Worm (Caenorhabditis elegans) whole organism, L4 larva: ENCODE data around the gene F01D5.2.

ENCODE experiments used
- R02D3.7 ChIP-seq: fragments of 150-350 bp; sonication (generic microtip); optimal IDR thresholded peaks from 3 replicates; lab custom pipeline; 2014; ENCODE audit warnings: missing biosample characterization, missing genetic modification characterization
- T26A8.4 ChIP-seq: fragments of 200-800 bp; sonication (Bioruptor generic); IDR thresholded peaks from 2 replicates; pipeline ENCODE4 v1.3.6; 2022; ENCODE audit warnings: missing genetic modification characterization, missing compliant biosample characterization
- aha-1 ChIP-seq: fragments of 150-350 bp; peaks from one replicate; lab custom pipeline; 2014; ENCODE audit warnings: missing biosample characterization, missing genetic modification characterization
- aly-2 ChIP-seq: sonication (generic microtip); optimal IDR thresholded peaks from 2 replicates; lab custom pipeline; 2018; ENCODE audit warnings: missing biosample characterization, missing genetic modification characterization
- ama-1 ChIP-seq: fragments of 150-350 bp; optimal IDR thresholded peaks from 2 replicates; lab custom pipeline; 2014; ENCODE audit warnings: inconsistent platforms, mixed read lengths
- egl-27 ChIP-seq: sonication (generic microtip); optimal IDR thresholded peaks from 3 replicates; lab custom pipeline; 2017; ENCODE audit warnings: missing biosample characterization, missing genetic modification reagents, missing genetic modification characterization
- mxl-3 ChIP-seq: fragments of 200-800 bp; sonication (Bioruptor generic); optimal IDR thresholded peaks from 2 replicates; lab custom pipeline; 2018; ENCODE audit warnings: mild to moderate bottlenecking, missing genetic modification characterization, missing compliant biosample characterization
- nhr-25 ChIP-seq: sonication (generic microtip); optimal IDR thresholded peaks from 2 replicates; lab custom pipeline; 2017; ENCODE audit warnings: missing genetic modification characterization, mild to moderate bottlenecking, missing compliant biosample characterization, antibody characterized with exemption, moderate library complexity, borderline replicate concordance; ENCODE audit not compliant: insufficient read depth
- pha-4 ChIP-seq, 2 experiments: fragments of 150-350 bp in 1 of 2; fragments of 200-800 bp in 1 of 2; sonication (Bioruptor generic) in 1 of 2; IDR thresholded peaks in 1 of 2; optimal IDR thresholded peaks in 1 of 2; 2 replicates each; pipeline versions ENCODE4 v1.3.6 to Lab custom; 2014 to 2022; ENCODE audit warnings: missing genetic modification characterization in 2 of 2, missing genetic modification reagents in 2 of 2, missing biosample characterization in 1 of 2, missing compliant biosample characterization in 1 of 2
- pqm-1 ChIP-seq: sonication (generic microtip); optimal IDR thresholded peaks from 2 replicates; lab custom pipeline; 2017; ENCODE audit warnings: missing biosample characterization, missing genetic modification characterization
- skn-1 ChIP-seq: fragments of 150-350 bp; optimal IDR thresholded peaks from 2 replicates; lab custom pipeline; 2014; ENCODE audit warnings: missing biosample characterization, missing genetic modification characterization
- tra-1 ChIP-seq: fragments of 200-800 bp; sonication (Bioruptor generic); IDR thresholded peaks from 2 replicates; pipeline ENCODE4 v1.3.6; 2022; ENCODE audit warnings: missing genetic modification reagents, missing genetic modification characterization, missing compliant biosample characterization
- ztf-7 ChIP-seq: fragments of 150-350 bp; optimal IDR thresholded peaks from 2 replicates; lab custom pipeline; 2014; ENCODE audit warnings: missing biosample characterization, missing genetic modification characterization

DNA sequence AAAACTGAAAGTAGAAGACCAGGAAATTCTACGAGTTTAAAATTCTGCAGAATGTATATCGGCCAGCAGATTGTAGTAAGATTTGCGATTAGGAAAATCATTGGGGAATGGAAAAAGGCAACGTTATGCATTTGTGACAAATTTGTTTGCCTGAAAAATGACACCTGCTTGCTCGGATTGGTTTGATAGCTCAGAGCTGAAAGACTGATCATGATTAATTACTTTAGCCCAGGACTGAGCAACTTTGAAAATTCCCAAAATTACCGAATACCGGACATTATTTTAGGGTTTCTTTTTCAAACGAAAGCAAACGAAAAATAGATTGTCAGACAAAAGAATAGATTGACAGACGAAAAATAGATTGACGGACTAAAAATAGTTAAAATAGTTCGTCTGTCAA lies 14.3 kb downstream of the F01D5.2 start, which contains the start of gene sre-47:
- TF ChIP-seq aly-2 (tag; lab: Kevin White, UChicago) (no peak), egl-27 (tag; lab: Kevin White, UChicago) (no peak), ama-1 (lab: Kevin White, UChicago) (no peak), aha-1 (tag; lab: Kevin White, UChicago) (no peak), pha-4 (GFP tag; IDR thresholded peaks at IDR 0.05; lab: Robert Waterston, UW) (no peak), pha-4 (tag; optimal IDR thresholded peaks at IDR 0.05; lab: Kevin White, UChicago) (no peak), ztf-7 (tag; lab: Kevin White, UChicago) (no peak), pqm-1 (tag; lab: Kevin White, UChicago) (no peak), skn-1 (tag; lab: Kevin White, UChicago) (no peak), R02D3.7 (tag; lab: Kevin White, UChicago) (no peak), T26A8.4 (GFP tag; lab: Robert Waterston, UW) (no peak), nhr-25 (tag; lab: Kevin White, UChicago) (no peak), tra-1 (no peak), mxl-3 (GFP tag; lab: Kevin White, UChicago) (no peak)
